Worm (Caenorhabditis elegans): Measurements from ENCODE around the gene srh-139.
"Not testable (repeated sequence)": the region's sequence is repeated elsewhere in the genome, so short reads cannot be mapped to it uniquely, and the experiment has no call there.

srh-139 gene

ce11 chrV:16505828-16506227 is 22.0 kb downstream of the srh-139 start, which contains the start of gene nhr-54:
Gene nhr-54 (minus strand): TSS chrV:16505928.
- TF ChIP-seq lin-39 (tag; optimal IDR thresholded peaks at IDR 0.05) = no peak
- TF ChIP-seq irx-1 (tag; optimal IDR thresholded peaks at IDR 0.05) = no peak
- TF ChIP-seq unc-30 (tag; optimal IDR thresholded peaks at IDR 0.05) = no peak
- TF ChIP-seq ceh-82 (tag; optimal IDR thresholded peaks at IDR 0.05) = no peak
- TF ChIP-seq lin-35 (GFP tag; optimal IDR thresholded peaks at IDR 0.05) = no peak
- no peak for TF ChIP-seq swsn-7 (tag; optimal IDR thresholded peaks at IDR 0.05)
- TF ChIP-seq unc-86 (tag; optimal IDR thresholded peaks at IDR 0.05) = no peak
- no peak for TF ChIP-seq nhr-19 (GFP tag; conservative IDR thresholded peaks at IDR 0.05)
- no peak for TF ChIP-seq skn-1 (tag; optimal IDR thresholded peaks at IDR 0.05)
- no peak for TF ChIP-seq ceh-8 (GFP tag; optimal IDR thresholded peaks at IDR 0.05)
- TF ChIP-seq elt-3 (tag; optimal IDR thresholded peaks at IDR 0.05) = no peak
- TF ChIP-seq nhr-47 (tag; optimal IDR thresholded peaks at IDR 0.05) = no peak
- no peak for TF ChIP-seq efl-1 (optimal IDR thresholded peaks at IDR 0.05)
- no peak for TF ChIP-seq efl-1 (GFP tag; optimal IDR thresholded peaks at IDR 0.05 in 1 of 2)
- TF ChIP-seq ceh-63 (GFP tag; optimal IDR thresholded peaks at IDR 0.05) = no peak

ce11 chrV:16506650-16507049 is 22.9 kb downstream of the srh-139 start:
- TF ChIP-seq elt-2 (tag; optimal IDR thresholded peaks at IDR 0.05) (no peak), lin-14 (GFP tag; optimal IDR thresholded peaks at IDR 0.05) (peak; percentile 8), ceh-8 (GFP tag; optimal IDR thresholded peaks at IDR 0.05) (no peak)

- TF ChIP-seq mab-9 (GFP tag; IDR thresholded peaks at IDR 0.05) (no peak), rnt-1 (tag; optimal IDR thresholded peaks at IDR 0.05) (no peak), hlh-4 (tag; optimal IDR thresholded peaks at IDR 0.05) (no peak), ceh-90 (tag; optimal IDR thresholded peaks at IDR 0.05) (no peak), snpc-4 (tag; optimal IDR thresholded peaks at IDR 0.05) (no peak), aha-1 (tag; optimal IDR thresholded peaks at IDR 0.05) (no peak), lin-14 (GFP tag; optimal IDR thresholded peaks at IDR 0.05) (no peak), zag-1 (tag; optimal IDR thresholded peaks at IDR 0.05) (no peak), unc-62 (GFP tag; optimal IDR thresholded peaks at IDR 0.05) (no peak), ces-1 (GFP tag; optimal IDR thresholded peaks at IDR 0.05) (no peak), pqm-1 (tag; optimal IDR thresholded peaks at IDR 0.05) (no peak), mdl-1 (tag; optimal IDR thresholded peaks at IDR 0.05) (no peak), efl-3 (GFP tag; optimal IDR thresholded peaks at IDR 0.05) (no peak), ceh-8 (GFP tag; optimal IDR thresholded peaks at IDR 0.05) (no peak), nhr-90 (tag; optimal IDR thresholded peaks at IDR 0.05; ENCODE audit: poor library complexity) (no peak)
Observed at ce11 chrV:16508667-16509066, 24.9 kb downstream of the srh-139 start, which contains the start of gene srr-3. Gene srr-3 (minus strand): TSS chrV:16508767.

- TF ChIP-seq ceh-88 (GFP tag; IDR thresholded peaks at IDR 0.05); mdl-1 (tag; optimal IDR thresholded peaks at IDR 0.05); ces-1 (GFP tag; optimal IDR thresholded peaks at IDR 0.05): not testable (repeated sequence)
Observed at ce11 chrV:16515140-16515539, 31.4 kb downstream of the srh-139 start, which contains the start of gene F36D3.5. Gene F36D3.5 (minus strand): TSS chrV:16515240.

- TF ChIP-seq egl-27 (tag; optimal IDR thresholded peaks at IDR 0.05) = no peak
- TF ChIP-seq elt-3 (tag; optimal IDR thresholded peaks at IDR 0.05) = no peak
- no peak for TF ChIP-seq C16A3.4 (tag; optimal IDR thresholded peaks at IDR 0.05)
- no peak for TF ChIP-seq snu-23 (GFP tag; optimal IDR thresholded peaks at IDR 0.05)
- no peak for TF ChIP-seq lsy-2 (tag; optimal IDR thresholded peaks at IDR 0.05)
- TF ChIP-seq zip-4 (GFP tag; optimal IDR thresholded peaks at IDR 0.05) = no peak
- TF ChIP-seq lin-15B (tag; optimal IDR thresholded peaks at IDR 0.05) = no peak
- TF ChIP-seq nhr-11 (tag; optimal IDR thresholded peaks at IDR 0.05) = no peak
- no peak for TF ChIP-seq mab-9 (GFP tag; IDR thresholded peaks at IDR 0.05)
Observed at ce11 chrV:16517619-16518018, 33.8 kb downstream of the srh-139 start, which contains the start of gene F36D3.4. Gene F36D3.4 (minus strand): TSS chrV:16517719.

All from whole organism, L1 larva.